Fruit fly (Drosophila melanogaster): Measurements from ENCODE around the gene CG18530.

CG18530 gene

DNA sequence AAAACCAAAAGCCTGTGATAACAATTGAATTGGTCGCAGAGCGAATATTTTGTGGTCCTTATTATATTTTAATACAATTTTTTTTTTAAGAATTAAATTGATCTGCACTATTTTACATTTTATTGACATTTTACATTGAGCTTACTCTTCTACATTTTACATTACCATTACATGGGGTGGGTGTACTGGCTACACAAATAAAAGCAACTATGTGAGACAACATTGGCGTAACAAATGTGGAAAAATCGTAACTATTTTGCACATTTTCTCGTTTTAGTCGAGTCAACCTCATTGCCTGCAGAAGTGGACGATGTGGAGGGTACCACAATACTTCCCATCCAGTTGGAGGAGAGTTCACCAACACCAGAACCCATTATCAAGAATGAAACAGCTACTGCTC is 17.4 kb downstream of the CG18530 start (continued):
- TF ChIP-seq Hmr (GFP tag; optimal IDR thresholded peaks at IDR 0.05), result peak; percentile 18
- TF ChIP-seq trem (tag; optimal IDR thresholded peaks at IDR 0.05), result peak; percentile 30
- no peak for TF ChIP-seq fd96Cb (tag; optimal IDR thresholded peaks at IDR 0.05)
- no peak for TF ChIP-seq dan (GFP tag; IDR thresholded peaks at IDR 0.05)
- TF ChIP-seq gcm2 (GFP tag; optimal IDR thresholded peaks at IDR 0.05), result no peak
- peak; percentile 18 for TF ChIP-seq CG2712 (tag; optimal IDR thresholded peaks at IDR 0.05)
- TF ChIP-seq tin (GFP tag; optimal IDR thresholded peaks at IDR 0.05), result no peak
- peak; percentile 16; the same call in 1 of the 2 replicates for TF ChIP-seq Scr (GFP tag; IDR thresholded peaks at IDR 0.05; ENCODE audit: partially characterized antibody)
- TF ChIP-seq HmgZ (tag; optimal IDR thresholded peaks at IDR 0.05), result peak; percentile 33
- TF ChIP-seq CG14965 (GFP tag; optimal IDR thresholded peaks at IDR 0.05; ENCODE audit: borderline replicate concordance), result no peak
- TF ChIP-seq Pdp1 (GFP tag; optimal IDR thresholded peaks at IDR 0.05), result peak in 1 of 2 experiments; percentile 13
- no peak for TF ChIP-seq CG15696 (tag; optimal IDR thresholded peaks at IDR 0.05)
- no peak for TF ChIP-seq CG2889 (GFP tag; IDR thresholded peaks at IDR 0.05)
- TF ChIP-seq Dek (tag; optimal IDR thresholded peaks at IDR 0.05), result peak; percentile 1
- TF ChIP-seq NK7.1 (GFP tag; optimal IDR thresholded peaks at IDR 0.05), result no peak
- TF ChIP-seq sd (tag; optimal IDR thresholded peaks at IDR 0.05), result peak; percentile 13
- peak; percentile 62 for TF ChIP-seq knrl (GFP tag; IDR thresholded peaks at IDR 0.05; ENCODE audit: partially characterized antibody)
- TF ChIP-seq nmo (GFP tag; optimal IDR thresholded peaks at IDR 0.05), result no peak
- TF ChIP-seq CG9437 (GFP tag; optimal IDR thresholded peaks at IDR 0.05), result peak; percentile 93
- peak; percentile 7 for TF ChIP-seq CG10267 (tag; optimal IDR thresholded peaks at IDR 0.05)
- TF ChIP-seq Dbx (GFP tag; IDR thresholded peaks at IDR 0.05), result no peak
- TF ChIP-seq CG42726 (GFP tag; IDR thresholded peaks at IDR 0.05; ENCODE audit: partially characterized antibody), result 0 out of 2 replicates have a peak, but pooled peaks have one; percentile 49
- no peak for TF ChIP-seq caup (GFP tag; optimal IDR thresholded peaks at IDR 0.05; ENCODE audit: severe bottlenecking)
- TF ChIP-seq stwl (tag; optimal IDR thresholded peaks at IDR 0.05), result peak; percentile 31
- TF ChIP-seq Fer1 (GFP tag; optimal IDR thresholded peaks at IDR 0.05), result no peak
- no peak for TF ChIP-seq wdn (GFP tag; IDR thresholded peaks at IDR 0.05)
- peak; percentile 1 for TF ChIP-seq Ssrp (tag; optimal IDR thresholded peaks at IDR 0.05)
- TF ChIP-seq ham (GFP tag; IDR thresholded peaks at IDR 0.05), result no peak
- TF ChIP-seq vnd (GFP tag; IDR thresholded peaks at IDR 0.05; ENCODE audit: partially characterized antibody), result peak; percentile 50; the same call in 2 of the 3 replicates
- peak; percentile 11 for TF ChIP-seq CG2116 (GFP tag; optimal IDR thresholded peaks at IDR 0.05)
- TF ChIP-seq CG16813 (GFP tag; IDR thresholded peaks at IDR 0.05; ENCODE audit: partially characterized antibody), result peak; percentile 66
- TF ChIP-seq CG9797 (GFP tag; optimal IDR thresholded peaks at IDR 0.05), result no peak
- TF ChIP-seq HmgD (GFP tag; optimal IDR thresholded peaks at IDR 0.05), result peak; percentile 24
- peak; percentile 84 for TF ChIP-seq CTCF (GFP tag; optimal IDR thresholded peaks at IDR 0.05)
- TF ChIP-seq chif (GFP tag; optimal IDR thresholded peaks at IDR 0.05), result peak in 1 of 2 experiments; percentile 10
- TF ChIP-seq row (GFP tag; IDR thresholded peaks at IDR 0.05), result no peak
- no peak for TF ChIP-seq grn (GFP tag; optimal IDR thresholded peaks at IDR 0.05)

DNA sequence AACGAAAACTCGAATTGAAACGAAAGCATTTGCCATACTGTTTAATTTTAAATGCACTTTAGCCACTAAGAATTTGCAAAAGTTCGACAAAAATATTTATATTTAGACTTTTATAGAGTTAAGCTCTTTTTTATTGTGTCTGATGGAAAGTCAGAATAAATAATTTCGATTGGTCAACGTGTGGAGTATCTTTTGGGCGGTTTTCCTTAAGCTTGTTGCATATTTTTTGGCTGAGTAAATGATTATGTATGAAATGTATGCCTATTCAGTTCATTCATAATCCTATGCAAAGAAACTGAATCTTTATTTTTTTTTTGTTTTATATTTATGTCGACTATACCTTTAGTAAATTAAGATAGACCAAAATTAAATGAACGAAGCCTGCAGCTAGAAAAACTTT is 19.6 kb downstream of the CG18530 start:
- TF ChIP-seq hth (optimal IDR thresholded peaks at IDR 0.05), result no peak
- TF ChIP-seq CG3065 (GFP tag; optimal IDR thresholded peaks at IDR 0.05), result no peak
- TF ChIP-seq CG9932 (GFP tag; IDR thresholded peaks at IDR 0.05), result no peak
- no peak for TF ChIP-seq CG12155 (GFP tag; optimal IDR thresholded peaks at IDR 0.05)
- no peak for TF ChIP-seq CG14050 (GFP tag; IDR thresholded peaks at IDR 0.05)
- TF ChIP-seq HLHmδ (GFP tag; optimal IDR thresholded peaks at IDR 0.05), result no peak
- no peak for TF ChIP-seq esg (GFP tag; conservative IDR thresholded peaks at IDR 0.05)
- TF ChIP-seq Med (GFP tag), result peak; percentile 11
- no peak for TF ChIP-seq Atf3 (GFP tag; optimal IDR thresholded peaks at IDR 0.05)
- no peak for TF ChIP-seq CG9609 (GFP tag; optimal IDR thresholded peaks at IDR 0.05)
- no peak for TF ChIP-seq CG15269 (tag; optimal IDR thresholded peaks at IDR 0.05)
- TF ChIP-seq CG33557 (GFP tag; optimal IDR thresholded peaks at IDR 0.05), result no peak
- no peak for TF ChIP-seq Myb (GFP tag; optimal IDR thresholded peaks at IDR 0.05)
- no peak for TF ChIP-seq Xrp1 (GFP tag; IDR thresholded peaks at IDR 0.05)
- TF ChIP-seq kah (GFP tag; optimal IDR thresholded peaks at IDR 0.05), result no peak
- TF ChIP-seq CG16815 (GFP tag; optimal IDR thresholded peaks at IDR 0.05), result no peak

Data from whole organism, embryonic.